Worm (Caenorhabditis elegans) whole organism, early embryonic: ENCODE measurements around the gene Y73B6BL.288.

Experiments
- aly-1 ChIP-seq: sonication (generic microtip); optimal IDR thresholded peaks from 2 replicates; lab custom pipeline; 2016; ENCODE audit warnings: missing genetic modification characterization, missing compliant biosample characterization
- ama-1 ChIP-seq: fragments of 150-350 bp; optimal IDR thresholded peaks from 2 replicates; lab custom pipeline; 2014
- ceh-36 ChIP-seq: sonication (generic microtip); optimal IDR thresholded peaks from 2 replicates; lab custom pipeline; 2016; ENCODE audit warnings: missing genetic modification characterization, inconsistent platforms, missing compliant biosample characterization
- hmbx-1 ChIP-seq: sonication (generic microtip); optimal IDR thresholded peaks from 2 replicates; lab custom pipeline; 2016; ENCODE audit warnings: mild to moderate bottlenecking, missing genetic modification characterization, missing compliant biosample characterization
- hmg-4 ChIP-seq: fragments of 200-800 bp; sonication (Bioruptor generic); optimal IDR thresholded peaks from 2 replicates; lab custom pipeline; 2018; ENCODE audit warnings: mild to moderate bottlenecking, missing genetic modification characterization, missing compliant biosample characterization
- hnd-1 ChIP-seq: sonication (generic microtip); optimal IDR thresholded peaks from 2 replicates; lab custom pipeline; 2016; ENCODE audit warnings: missing genetic modification characterization, missing compliant biosample characterization
- pes-1 ChIP-seq: fragments of 200-800 bp; sonication (Bioruptor generic); IDR thresholded peaks from 2 replicates; pipeline ENCODE4 v1.3.6; 2022; ENCODE audit warnings: missing genetic modification reagents, missing genetic modification characterization, missing compliant biosample characterization
- tbx-37 ChIP-seq: fragments of 200-800 bp; sonication (Bioruptor generic); conservative IDR thresholded peaks from 2 replicates; pipeline ENCODE4 v1.3.6; 2022; ENCODE audit warnings: missing genetic modification reagents, missing genetic modification characterization, missing compliant biosample characterization

- TF ChIP-seq ceh-36 (tag; lab: Kevin White, UChicago) (no peak), hmbx-1 (tag; lab: Kevin White, UChicago) (no peak), aly-1 (tag; lab: Kevin White, UChicago) (no peak), ama-1 (lab: Kevin White, UChicago) (no peak), hmg-4 (GFP tag; lab: Kevin White, UChicago) (no peak), hnd-1 (tag; lab: Kevin White, UChicago) (no peak), pes-1 (GFP tag; lab: Robert Waterston, UW) (no peak), tbx-37 (GFP tag; lab: Robert Waterston, UW) (no peak)
These were observed 42.7 kb upstream of the Y73B6BL.288 start for ce11 chrIV:6385010-6385409.
